Fruit fly (Drosophila melanogaster): ENCODE measurements around the gene PIG-F.

The PIG-F gene

DNA sequence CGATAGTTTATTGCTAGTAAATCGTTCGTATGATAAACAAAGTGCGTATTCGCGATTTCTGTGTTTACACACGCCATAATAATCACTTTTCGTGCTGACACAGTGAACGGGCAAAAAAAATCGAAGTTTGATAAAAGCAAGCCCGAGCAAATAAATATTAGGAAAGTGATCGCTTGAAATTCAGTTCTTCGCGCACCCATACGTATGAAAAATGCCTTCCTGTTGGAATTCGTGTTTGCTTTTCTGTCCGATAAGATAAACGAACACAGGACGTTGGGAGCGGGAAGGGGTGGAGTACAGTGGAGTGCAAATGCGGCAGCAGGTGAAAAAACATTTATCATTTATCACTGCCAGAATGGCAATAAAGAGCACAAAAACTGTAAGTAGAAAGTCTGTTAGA is 18.4 kb downstream of the PIG-F start:
- TF ChIP-seq dmrt93B (GFP tag; optimal IDR thresholded peaks at IDR 0.05) (no peak), fru (GFP tag; optimal IDR thresholded peaks at IDR 0.05) (peak; percentile 45), OdsH (GFP tag; optimal IDR thresholded peaks at IDR 0.05) (peak; percentile 47), HLH106 (tag; optimal IDR thresholded peaks at IDR 0.05) (no peak), brk (GFP tag; optimal IDR thresholded peaks at IDR 0.05) (no peak), foxo (GFP tag; optimal IDR thresholded peaks at IDR 0.05) (peak in 1 of 2 experiments; percentile 48), Hnf4 (GFP tag; optimal IDR thresholded peaks at IDR 0.05) (no peak), lola (GFP tag; optimal IDR thresholded peaks at IDR 0.05) (no peak), sage (GFP tag; optimal IDR thresholded peaks at IDR 0.05) (peak; percentile 23), Mio (GFP tag; optimal IDR thresholded peaks at IDR 0.05) (no peak), CG9705 (GFP tag; optimal IDR thresholded peaks at IDR 0.05) (peak; percentile 36), Jra (GFP tag; optimal IDR thresholded peaks at IDR 0.05) (peak; percentile 64), rgr (GFP tag; optimal IDR thresholded peaks at IDR 0.05) (peak; percentile 55), ey (GFP tag; optimal IDR thresholded peaks at IDR 0.05) (peak; percentile 31), GATAd (GFP tag; optimal IDR thresholded peaks at IDR 0.05) (no peak), CG32264 (GFP tag; optimal IDR thresholded peaks at IDR 0.05) (peak; percentile 42), br (GFP tag; optimal IDR thresholded peaks at IDR 0.05) (peak; percentile 60), Hr83 (GFP tag; optimal IDR thresholded peaks at IDR 0.05; ENCODE audit: poor library complexity, severe bottlenecking) (peak; percentile 89), woc (GFP tag; optimal IDR thresholded peaks at IDR 0.05) (no peak), usp (GFP tag; optimal IDR thresholded peaks at IDR 0.05) (no peak), h (GFP tag; optimal IDR thresholded peaks at IDR 0.05) (peak; percentile 81), dl (GFP tag; optimal IDR thresholded peaks at IDR 0.05; ENCODE audit: insufficient read depth in 1 of 2, partially characterized antibody in 2 of 2) (no peak), psq (GFP tag; optimal IDR thresholded peaks at IDR 0.05) (peak; percentile 41), Rel (GFP tag; optimal IDR thresholded peaks at IDR 0.05) (no peak), Rel (tag; optimal IDR thresholded peaks at IDR 0.05) (peak; percentile 51), Abd-B (GFP tag; optimal IDR thresholded peaks at IDR 0.05) (no peak)

DNA sequence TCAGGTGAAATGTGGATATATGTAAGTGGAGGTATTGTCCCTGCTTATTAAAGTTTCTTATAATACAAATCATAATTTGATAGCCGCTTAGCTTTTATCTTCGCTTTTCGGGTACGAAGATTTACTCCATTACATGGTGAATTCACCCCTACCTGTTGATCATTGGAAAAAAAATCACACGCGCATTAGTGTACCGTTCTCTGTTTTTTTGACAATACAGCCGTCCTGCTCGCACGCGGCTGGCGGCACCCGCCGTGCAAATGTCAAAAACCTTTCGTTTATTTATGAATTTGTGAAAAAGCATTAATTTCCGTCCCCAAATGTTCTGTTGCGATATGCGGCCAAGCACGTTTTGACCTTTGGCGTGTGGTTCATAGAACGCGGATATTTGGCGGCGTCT is 19.6 kb downstream of the PIG-F start:
- TF ChIP-seq Rel (GFP tag; optimal IDR thresholded peaks at IDR 0.05) (no peak), Rel (tag; optimal IDR thresholded peaks at IDR 0.05) (peak; percentile 81), OdsH (GFP tag; optimal IDR thresholded peaks at IDR 0.05) (no peak)

DNA sequence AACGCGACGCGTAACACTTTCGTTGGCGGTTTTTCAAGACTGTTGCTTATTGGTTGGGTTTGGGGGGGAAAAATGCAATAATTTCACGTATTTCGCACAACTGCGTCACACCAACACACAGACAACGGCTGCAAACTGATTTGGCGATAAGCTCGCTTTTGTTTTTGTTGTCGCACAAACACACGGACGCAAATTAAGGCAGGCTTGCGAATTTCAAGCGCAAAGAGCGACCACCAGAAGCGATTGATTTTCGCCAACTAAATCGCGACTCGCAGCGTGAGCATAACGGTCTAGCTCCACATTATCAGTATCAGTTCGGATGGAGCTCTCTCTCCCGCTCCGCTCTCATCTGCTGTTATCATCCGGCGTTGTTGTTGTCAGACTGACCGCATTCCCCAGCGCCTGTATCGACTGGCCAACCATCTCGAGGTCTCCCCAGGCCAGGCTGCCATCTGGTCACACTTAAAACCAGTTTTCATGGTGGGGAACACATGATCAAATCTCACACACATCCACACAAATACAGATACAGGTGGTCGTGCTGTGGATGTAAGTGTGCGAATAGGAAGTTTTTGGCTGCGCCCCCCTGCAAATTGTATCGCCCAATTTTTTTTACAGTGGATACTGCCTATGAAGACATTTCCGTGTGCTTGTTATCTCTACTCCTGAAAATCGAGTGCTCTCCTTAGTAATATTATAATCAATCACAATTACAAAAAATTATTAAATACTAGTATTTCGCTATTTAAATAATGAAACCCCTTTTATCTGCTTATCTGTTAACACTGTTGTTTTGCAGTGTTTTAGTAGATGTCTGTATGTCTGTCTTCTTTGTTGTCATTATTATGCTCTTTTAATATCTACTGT is 20.7 kb downstream of the PIG-F start:
- TF ChIP-seq Mio (GFP tag; optimal IDR thresholded peaks at IDR 0.05) (no peak), br (GFP tag; optimal IDR thresholded peaks at IDR 0.05) (peak; percentile 44), psq (GFP tag; optimal IDR thresholded peaks at IDR 0.05) (peak; percentile 60), brk (GFP tag; optimal IDR thresholded peaks at IDR 0.05) (peak; percentile 48), h (GFP tag; optimal IDR thresholded peaks at IDR 0.05) (peak; percentile 83), tai (GFP tag; optimal IDR thresholded peaks at IDR 0.05) (no peak), Hr83 (GFP tag; optimal IDR thresholded peaks at IDR 0.05; ENCODE audit: poor library complexity, severe bottlenecking) (peak; percentile 4), HLH106 (tag; optimal IDR thresholded peaks at IDR 0.05) (peak; percentile 71), pan (optimal IDR thresholded peaks at IDR 0.05) (no peak), CG9705 (GFP tag; optimal IDR thresholded peaks at IDR 0.05) (no peak), CG32264 (GFP tag; optimal IDR thresholded peaks at IDR 0.05) (no peak), foxo (GFP tag; optimal IDR thresholded peaks at IDR 0.05) (peak in 1 of 2 experiments; percentile 61), N (GFP tag; optimal IDR thresholded peaks at IDR 0.05) (peak; percentile 3), OdsH (GFP tag; optimal IDR thresholded peaks at IDR 0.05) (peak; percentile 65), Vsx2 (GFP tag; optimal IDR thresholded peaks at IDR 0.05; ENCODE audit: partially characterized antibody) (peak; percentile 67), dl (GFP tag; optimal IDR thresholded peaks at IDR 0.05; ENCODE audit: insufficient read depth in 1 of 2, partially characterized antibody in 2 of 2) (peak; percentile 88 to 91), rgr (GFP tag; optimal IDR thresholded peaks at IDR 0.05) (peak; percentile 73), woc (GFP tag; optimal IDR thresholded peaks at IDR 0.05) (peak; percentile 50), Hr78 (GFP tag; optimal IDR thresholded peaks at IDR 0.05) (no peak), Hnf4 (GFP tag; optimal IDR thresholded peaks at IDR 0.05) (peak; percentile 46), usp (GFP tag; optimal IDR thresholded peaks at IDR 0.05) (no peak), Jra (GFP tag; optimal IDR thresholded peaks at IDR 0.05) (no peak), dmrt93B (GFP tag; optimal IDR thresholded peaks at IDR 0.05) (peak; percentile 52), Dif (GFP tag; optimal IDR thresholded peaks at IDR 0.05; ENCODE audit: partially characterized antibody) (peak; percentile 89), Myc (optimal IDR thresholded peaks at IDR 0.05) (no peak), Rel (GFP tag; optimal IDR thresholded peaks at IDR 0.05) (no peak), Rel (tag; optimal IDR thresholded peaks at IDR 0.05) (peak; percentile 96), Dfd (GFP tag; optimal IDR thresholded peaks at IDR 0.05) (no peak), Sp1 (GFP tag; optimal IDR thresholded peaks at IDR 0.05) (peak; percentile 52), jim (GFP tag; optimal IDR thresholded peaks at IDR 0.05) (no peak), dsf (GFP tag; optimal IDR thresholded peaks at IDR 0.05; ENCODE audit: borderline replicate concordance) (no peak), CrebA (GFP tag; optimal IDR thresholded peaks at IDR 0.05; ENCODE audit: borderline replicate concordance) (peak; percentile 51), GATAd (GFP tag; optimal IDR thresholded peaks at IDR 0.05) (peak; percentile 68), sage (GFP tag; optimal IDR thresholded peaks at IDR 0.05) (peak; percentile 54), lola (GFP tag; optimal IDR thresholded peaks at IDR 0.05) (no peak), sv (GFP tag; optimal IDR thresholded peaks at IDR 0.05) (peak; percentile 70), Abd-B (GFP tag; optimal IDR thresholded peaks at IDR 0.05) (no peak), ey (GFP tag; optimal IDR thresholded peaks at IDR 0.05) (peak; percentile 72), fru (GFP tag; optimal IDR thresholded peaks at IDR 0.05) (peak; percentile 59)
